Worm (Caenorhabditis elegans) whole organism, mixed stage, embryonic: Measurements from ENCODE around the gene tba-8.

Source experiments
- M03D4.4 ChIP-seq: sonication (generic microtip); optimal IDR thresholded peaks from 2 replicates; lab custom pipeline; 2017; ENCODE audit warnings: mild to moderate bottlenecking, missing genetic modification characterization, missing compliant biosample characterization
- bed-3 ChIP-seq: fragments of 200-800 bp; sonication (Bioruptor generic); optimal IDR thresholded peaks from 3 replicates; lab custom pipeline; 2018; ENCODE audit warnings: mild to moderate bottlenecking, missing genetic modification characterization, moderate library complexity, missing compliant biosample characterization
- blmp-1 ChIP-seq: fragments of 150-350 bp; optimal IDR thresholded peaks from 2 replicates; lab custom pipeline; 2014; ENCODE audit warnings: missing biosample characterization, missing genetic modification characterization
- ceh-39 ChIP-seq: fragments of 150-350 bp; optimal IDR thresholded peaks from 2 replicates; lab custom pipeline; 2014; ENCODE audit warnings: missing biosample characterization, missing genetic modification characterization
- ceh-43 ChIP-seq: fragments of 200-800 bp; sonication (Bioruptor generic); optimal IDR thresholded peaks from 2 replicates; lab custom pipeline; 2018; ENCODE audit warnings: mild to moderate bottlenecking, missing genetic modification characterization, moderate library complexity, missing compliant biosample characterization
- ceh-83 ChIP-seq: fragments of 200-800 bp; sonication (Bioruptor generic); optimal IDR thresholded peaks from 2 replicates; lab custom pipeline; 2018; ENCODE audit warnings: mild to moderate bottlenecking, missing genetic modification characterization, missing compliant biosample characterization
- ces-1 ChIP-seq: fragments of 150-350 bp; optimal IDR thresholded peaks from 2 replicates; lab custom pipeline; 2014; ENCODE audit warnings: missing biosample characterization, missing genetic modification reagents, missing genetic modification characterization
- cnd-1 ChIP-seq: fragments of 200-800 bp; sonication (Bioruptor generic); optimal IDR thresholded peaks from 2 replicates; lab custom pipeline; 2018; ENCODE audit warnings: mild to moderate bottlenecking, missing genetic modification characterization, missing compliant biosample characterization
- drap-1 ChIP-seq: fragments of 200-800 bp; sonication (Bioruptor generic); optimal IDR thresholded peaks from 3 replicates; lab custom pipeline; 2018; ENCODE audit warnings: mild to moderate bottlenecking, missing genetic modification characterization, missing compliant biosample characterization
- elt-1 ChIP-seq: sonication (generic microtip); optimal IDR thresholded peaks from 2 replicates; lab custom pipeline; 2017; ENCODE audit warnings: missing genetic modification characterization, mild to moderate bottlenecking, missing compliant biosample characterization, antibody characterized with exemption, moderate library complexity, borderline replicate concordance; ENCODE audit not compliant: insufficient read depth
- elt-3 ChIP-seq: fragments of 150-350 bp; optimal IDR thresholded peaks from 2 replicates; lab custom pipeline; 2014; ENCODE audit warnings: missing biosample characterization, missing genetic modification characterization
- flh-1 ChIP-seq: fragments of 200-800 bp; sonication (Bioruptor generic); optimal IDR thresholded peaks from 2 replicates; lab custom pipeline; 2018; ENCODE audit warnings: mild to moderate bottlenecking, missing genetic modification characterization, moderate library complexity, missing compliant biosample characterization
- ham-2 ChIP-seq: fragments of 200-800 bp; sonication (Bioruptor generic); optimal IDR thresholded peaks from 2 replicates; lab custom pipeline; 2018; ENCODE audit warnings: mild to moderate bottlenecking, missing genetic modification characterization, missing compliant biosample characterization
- hlh-1 ChIP-seq: fragments of 150-350 bp; optimal IDR thresholded peaks from 2 replicates; lab custom pipeline; 2014; ENCODE audit warnings: missing biosample characterization, missing genetic modification reagents, missing genetic modification characterization
- lin-13 ChIP-seq: fragments of 150-350 bp; optimal IDR thresholded peaks from 2 replicates; lab custom pipeline; 2014; ENCODE audit warnings: missing biosample characterization, missing genetic modification characterization
- lsy-2 ChIP-seq: fragments of 150-350 bp; optimal IDR thresholded peaks from 2 replicates; lab custom pipeline; 2014; ENCODE audit warnings: missing biosample characterization, missing genetic modification characterization
- mep-1 ChIP-seq: fragments of 150-350 bp; optimal IDR thresholded peaks from 2 replicates; lab custom pipeline; 2017; ENCODE audit warnings: missing biosample characterization, missing genetic modification reagents, missing genetic modification characterization, inconsistent platforms
- mls-2 ChIP-seq: sonication (generic microtip); optimal IDR thresholded peaks from 2 replicates; lab custom pipeline; 2016; ENCODE audit warnings: mild to moderate bottlenecking, missing genetic modification characterization, moderate library complexity, missing compliant biosample characterization
- nhr-12 ChIP-seq: fragments of 150-350 bp; optimal IDR thresholded peaks from 2 replicates; lab custom pipeline; 2014; ENCODE audit warnings: missing biosample characterization, missing genetic modification characterization
- nhr-2 ChIP-seq: fragments of 150-350 bp; optimal IDR thresholded peaks from 2 replicates; lab custom pipeline; 2014; ENCODE audit warnings: missing biosample characterization, missing genetic modification characterization
- nhr-237 ChIP-seq: fragments of 150-350 bp; optimal IDR thresholded peaks from 2 replicates; lab custom pipeline; 2014; ENCODE audit warnings: missing biosample characterization, missing genetic modification characterization
- nhr-28 ChIP-seq: fragments of 150-350 bp; optimal IDR thresholded peaks from 2 replicates; lab custom pipeline; 2014; ENCODE audit warnings: missing biosample characterization, missing genetic modification characterization
- nhr-76 ChIP-seq: sonication (generic microtip); optimal IDR thresholded peaks from 2 replicates; lab custom pipeline; 2017; ENCODE audit warnings: missing biosample characterization, missing genetic modification characterization
- pha-4 ChIP-seq: fragments of 150-350 bp; optimal IDR thresholded peaks from 2 replicates; lab custom pipeline; 2018; ENCODE audit warnings: missing biosample characterization, missing genetic modification reagents, missing genetic modification characterization
- sem-2 ChIP-seq: fragments of 200-800 bp; sonication (Bioruptor generic); optimal IDR thresholded peaks from 2 replicates; lab custom pipeline; 2018; ENCODE audit warnings: mild to moderate bottlenecking, missing genetic modification characterization, missing compliant biosample characterization
- snpc-4 ChIP-seq: fragments of 150-350 bp; optimal IDR thresholded peaks from 2 replicates; lab custom pipeline; 2014; ENCODE audit warnings: missing biosample characterization, missing genetic modification characterization
- sptf-1 ChIP-seq: sonication (generic microtip); optimal IDR thresholded peaks from 2 replicates; lab custom pipeline; 2017; ENCODE audit warnings: mild to moderate bottlenecking, missing genetic modification characterization, moderate library complexity, missing compliant biosample characterization
- tbx-8 ChIP-seq: fragments of 200-800 bp; sonication (Bioruptor generic); optimal IDR thresholded peaks from 2 replicates; lab custom pipeline; 2018; ENCODE audit warnings: mild to moderate bottlenecking, missing genetic modification characterization, moderate library complexity, missing compliant biosample characterization
- unc-120 ChIP-seq: sonication (generic microtip); optimal IDR thresholded peaks from 2 replicates; lab custom pipeline; 2017; ENCODE audit warnings: missing genetic modification characterization, missing compliant biosample characterization; ENCODE audit not compliant: poor library complexity, severe bottlenecking
- unc-39 ChIP-seq: fragments of 150-350 bp; optimal IDR thresholded peaks from 2 replicates; lab custom pipeline; 2014; ENCODE audit warnings: missing biosample characterization, missing genetic modification characterization
- unc-62 ChIP-seq: fragments of 150-350 bp; optimal IDR thresholded peaks from 2 replicates; lab custom pipeline; 2014; ENCODE audit warnings: missing biosample characterization, missing genetic modification reagents, missing genetic modification characterization
- zip-8 ChIP-seq: fragments of 150-350 bp; optimal IDR thresholded peaks from 2 replicates; lab custom pipeline; 2014; ENCODE audit warnings: missing biosample characterization, missing genetic modification characterization
- ztf-11 ChIP-seq: fragments of 150-350 bp; optimal IDR thresholded peaks from 2 replicates; lab custom pipeline; 2014; ENCODE audit warnings: missing biosample characterization, missing genetic modification characterization

The tba-8 gene

DNA sequence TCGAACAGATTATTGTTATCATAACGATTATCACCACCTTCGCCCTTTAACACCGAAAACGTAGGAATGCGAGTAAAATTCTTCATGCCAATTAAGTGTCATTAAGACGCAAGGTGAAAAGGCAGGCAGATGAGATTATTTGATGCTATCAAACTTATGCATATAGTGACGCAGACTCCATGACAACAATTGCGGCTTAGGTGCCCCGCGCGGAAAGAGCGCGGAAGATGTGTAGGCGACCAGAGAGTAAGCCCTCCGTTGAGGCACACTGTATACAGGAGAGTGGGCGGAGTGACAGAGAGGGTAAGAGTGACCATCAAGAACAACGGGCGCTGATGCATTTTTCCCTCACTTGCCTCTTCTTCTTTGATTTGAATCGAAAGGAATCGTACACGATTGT, 36.5 kb upstream of the tba-8 start:
- TF ChIP-seq ceh-83 (GFP tag; lab: Kevin White, UChicago): no peak
- TF ChIP-seq nhr-76 (tag; lab: Kevin White, UChicago): no peak
- no peak for TF ChIP-seq nhr-237 (tag; lab: Kevin White, UChicago)
- TF ChIP-seq unc-120 (tag; lab: Kevin White, UChicago): no peak
- TF ChIP-seq lin-13 (tag; lab: Kevin White, UChicago): no peak
- no peak for TF ChIP-seq M03D4.4 (tag; lab: Kevin White, UChicago)
- no peak for TF ChIP-seq bed-3 (GFP tag; lab: Kevin White, UChicago)
- no peak for TF ChIP-seq snpc-4
- peak; percentile 23 for TF ChIP-seq sptf-1 (tag; lab: Kevin White, UChicago)
- peak; percentile 39 for TF ChIP-seq elt-1 (tag; lab: Kevin White, UChicago)
- TF ChIP-seq unc-62 (GFP tag; lab: Kevin White, UChicago): no peak
- peak; percentile 88 for TF ChIP-seq ham-2 (GFP tag; lab: Kevin White, UChicago)
- TF ChIP-seq mls-2 (tag; lab: Kevin White, UChicago): no peak
- TF ChIP-seq ces-1: no peak
- TF ChIP-seq nhr-12 (tag; lab: Kevin White, UChicago): no peak
- TF ChIP-seq elt-3: no peak
- no peak for TF ChIP-seq flh-1 (GFP tag; lab: Kevin White, UChicago)
- TF ChIP-seq hlh-1 (tag; lab: Kevin White, UChicago): no peak
- no peak for TF ChIP-seq sem-2 (GFP tag; lab: Kevin White, UChicago)

- TF ChIP-seq blmp-1 (tag; lab: Kevin White, UChicago) (no peak), mls-2 (tag; lab: Kevin White, UChicago) (no peak), cnd-1 (tag; lab: Kevin White, UChicago) (no peak), elt-1 (tag; lab: Kevin White, UChicago) (no peak), nhr-237 (tag; lab: Kevin White, UChicago) (no peak), snpc-4 (no peak), zip-8 (tag; lab: Kevin White, UChicago) (no peak), ces-1 (no peak), nhr-2 (no peak), lin-13 (tag; lab: Kevin White, UChicago) (no peak), nhr-76 (tag; lab: Kevin White, UChicago) (no peak), pha-4 (no peak)
Measured at ce11 chrX:9491439-9491838, 33.3 kb upstream of the tba-8 start.

ce11 chrX:9489578-9489977, 31.4 kb upstream of the tba-8 start:
- no peak for TF ChIP-seq lsy-2
- no peak for TF ChIP-seq lin-13 (tag; lab: Kevin White, UChicago)
- no peak for TF ChIP-seq cnd-1 (tag; lab: Kevin White, UChicago)
- TF ChIP-seq, all 35 proteins: peak for 0

- TF ChIP-seq nhr-28 (tag; lab: Kevin White, UChicago) (no peak), ceh-39 (tag; lab: Kevin White, UChicago) (no peak), ztf-11 (tag; lab: Kevin White, UChicago) (no peak), elt-1 (tag; lab: Kevin White, UChicago) (no peak)
Measured at ce11 chrX:9486160-9486559, 28.0 kb upstream of the tba-8 start.

DNA sequence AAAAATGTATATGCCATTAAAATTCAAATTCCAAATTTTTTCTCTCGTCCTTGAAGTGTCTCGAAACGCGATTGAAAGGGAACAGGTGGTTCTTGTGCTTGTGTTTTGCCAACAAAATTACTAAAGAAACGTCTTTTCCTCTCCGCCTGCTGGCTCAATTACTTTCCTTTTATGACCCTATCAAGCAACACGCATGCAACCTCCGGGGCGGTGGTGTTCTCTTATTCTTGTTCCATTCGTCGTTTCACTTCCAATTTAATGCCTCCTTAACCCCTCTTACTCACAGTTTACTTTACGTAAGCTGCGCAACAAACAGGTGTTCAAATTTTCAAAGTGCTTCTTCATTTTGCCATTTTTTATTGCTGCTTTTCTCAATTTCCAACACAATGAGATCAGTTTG, 25.6 kb upstream of the tba-8 start:
- TF ChIP-seq blmp-1 (tag; lab: Kevin White, UChicago) (no peak), unc-62 (GFP tag; lab: Kevin White, UChicago) (no peak), drap-1 (no peak), hlh-1 (tag; lab: Kevin White, UChicago) (no peak), sem-2 (GFP tag; lab: Kevin White, UChicago) (no peak), bed-3 (GFP tag; lab: Kevin White, UChicago) (no peak), cnd-1 (tag; lab: Kevin White, UChicago) (no peak), mep-1 (tag; lab: Kevin White, UChicago) (no peak), nhr-76 (tag; lab: Kevin White, UChicago) (no peak)

- TF ChIP-seq elt-1 (tag; lab: Kevin White, UChicago): no peak
- no peak for TF ChIP-seq nhr-237 (tag; lab: Kevin White, UChicago)
- TF ChIP-seq mls-2 (tag; lab: Kevin White, UChicago): no peak
- no peak for TF ChIP-seq sem-2 (GFP tag; lab: Kevin White, UChicago)
- TF ChIP-seq unc-120 (tag; lab: Kevin White, UChicago): no peak
- TF ChIP-seq ceh-43 (GFP tag; lab: Kevin White, UChicago): no peak
- no peak for TF ChIP-seq pha-4
- no peak for TF ChIP-seq lin-13 (tag; lab: Kevin White, UChicago)
- TF ChIP-seq flh-1 (GFP tag; lab: Kevin White, UChicago): no peak
- no peak for TF ChIP-seq elt-3
- no peak for TF ChIP-seq ceh-83 (GFP tag; lab: Kevin White, UChicago)
- TF ChIP-seq sptf-1 (tag; lab: Kevin White, UChicago): no peak
- no peak for TF ChIP-seq drap-1
- TF ChIP-seq tbx-8 (GFP tag; lab: Kevin White, UChicago): no peak
- TF ChIP-seq nhr-12 (tag; lab: Kevin White, UChicago): no peak
- no peak for TF ChIP-seq unc-39
Measured at ce11 chrX:9476752-9477151, 18.6 kb upstream of the tba-8 start.
